Fruit fly (Drosophila melanogaster): ENCODE measurements around the gene CG3842.

CG3842 gene

DNA sequence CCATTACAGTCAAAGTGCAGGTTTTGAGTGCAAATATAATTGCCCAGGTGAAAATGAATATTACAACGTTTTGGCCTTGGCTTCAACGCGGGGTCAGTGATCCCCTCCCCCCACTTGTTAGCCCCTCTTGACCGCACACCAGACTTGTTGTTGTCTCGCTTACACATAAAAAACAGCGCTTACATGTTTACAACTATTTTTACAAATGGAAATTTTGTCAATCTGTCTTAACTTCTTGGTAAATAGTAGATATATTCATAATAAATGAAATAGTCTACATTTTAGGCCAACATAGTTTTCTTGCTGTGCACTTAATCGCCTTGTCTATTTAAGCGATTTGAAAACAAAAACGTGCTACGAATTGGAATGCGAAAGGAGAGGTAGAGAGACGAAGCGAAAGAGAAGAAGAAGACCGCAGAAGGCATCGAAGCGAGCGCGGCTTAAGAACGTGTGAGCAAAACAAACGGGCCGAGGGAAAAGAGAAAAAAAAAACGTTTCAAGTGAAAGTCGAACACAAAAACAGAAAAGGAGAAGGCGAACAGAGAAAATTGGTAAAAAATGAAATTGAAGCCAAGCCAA, 2.5 kb downstream of the CG3842 start (continued):
- TF ChIP-seq da (GFP tag; optimal IDR thresholded peaks at IDR 0.05) (no peak), Max (GFP tag; optimal IDR thresholded peaks at IDR 0.05) (no peak), ssp (GFP tag; IDR thresholded peaks at IDR 0.05) (peak; percentile 57), CG14014 (GFP tag; IDR thresholded peaks at IDR 0.05) (peak; percentile 48; the same call in 1 of the 2 replicates), H15 (GFP tag; IDR thresholded peaks at IDR 0.05) (0 out of 3 replicates have a peak, but pooled peaks have one; percentile 56), stc (GFP tag; IDR thresholded peaks at IDR 0.05) (peak; percentile 61), al (GFP tag; IDR thresholded peaks at IDR 0.05) (peak; percentile 41; the same call in 1 of the 2 replicates), dan (GFP tag; IDR thresholded peaks at IDR 0.05) (no peak), Awh (GFP tag; IDR thresholded peaks at IDR 0.05) (peak; percentile 72), Xrp1 (GFP tag; IDR thresholded peaks at IDR 0.05) (peak; percentile 75), CG14441 (GFP tag; IDR thresholded peaks at IDR 0.05) (peak; percentile 62), gce (GFP tag; IDR thresholded peaks at IDR 0.05) (peak; percentile 55; the same call in 1 of the 3 replicates), CG8388 (GFP tag; optimal IDR thresholded peaks at IDR 0.05) (peak; percentile 48), CG3163 (GFP tag; optimal IDR thresholded peaks at IDR 0.05) (no peak), CG17612 (GFP tag; IDR thresholded peaks at IDR 0.05) (no peak), CG15479 (GFP tag; optimal IDR thresholded peaks at IDR 0.05) (no peak), NfI (GFP tag; optimal IDR thresholded peaks at IDR 0.05) (peak; percentile 42), MTF-1 (GFP tag; optimal IDR thresholded peaks at IDR 0.05; ENCODE audit: borderline replicate concordance) (no peak), BEAF-32 (GFP tag; optimal IDR thresholded peaks at IDR 0.05) (no peak), tin (GFP tag; optimal IDR thresholded peaks at IDR 0.05) (peak; percentile 9), Nf-YA (GFP tag; IDR thresholded peaks at IDR 0.05) (peak; percentile 62), Elba2 (GFP tag; optimal IDR thresholded peaks at IDR 0.05) (no peak), pum (GFP tag; optimal IDR thresholded peaks at IDR 0.05) (peak; percentile 4), dpn (GFP tag; optimal IDR thresholded peaks at IDR 0.05) (peak; percentile 19 to 43), Dbx (GFP tag; IDR thresholded peaks at IDR 0.05) (peak; percentile 55; the same call in 1 of the 3 replicates), CG14667 (GFP tag; IDR thresholded peaks at IDR 0.05) (peak; percentile 47; the same call in 1 of the 2 replicates), CG6689 (GFP tag; IDR thresholded peaks at IDR 0.05) (peak; percentile 71), unc-4 (GFP tag; IDR thresholded peaks at IDR 0.05; ENCODE audit: partially characterized antibody) (no peak), ap (GFP tag; IDR thresholded peaks at IDR 0.05) (0 out of 2 replicates have a peak, but pooled peaks have one; percentile 29), Myb (GFP tag; optimal IDR thresholded peaks at IDR 0.05) (no peak), shn (GFP tag; optimal IDR thresholded peaks at IDR 0.05) (peak; percentile 24), CTCF (GFP tag; optimal IDR thresholded peaks at IDR 0.05) (no peak), H2.0 (GFP tag; IDR thresholded peaks at IDR 0.05) (peak; percentile 59), bab2 (GFP tag; optimal IDR thresholded peaks at IDR 0.05) (peak; percentile 43), CG4360 (GFP tag; IDR thresholded peaks at IDR 0.05) (peak; percentile 43; the same call in 1 of the 2 replicates), Dek (tag; optimal IDR thresholded peaks at IDR 0.05) (peak; percentile 70), lmd (GFP tag; IDR thresholded peaks at IDR 0.05) (peak; percentile 61; the same call in 1 of the 2 replicates), Hmx (GFP tag; optimal IDR thresholded peaks at IDR 0.05) (peak; percentile 20), Oli (tag; optimal IDR thresholded peaks at IDR 0.05) (peak; percentile 30), zfh2 (GFP tag; optimal IDR thresholded peaks at IDR 0.05) (no peak), salm (tag; optimal IDR thresholded peaks at IDR 0.05) (peak; percentile 38), Adf1 (GFP tag; IDR thresholded peaks at IDR 0.05) (no peak; the same call in 1 of the 2 replicates), ac (GFP tag; optimal IDR thresholded peaks at IDR 0.05) (no peak), bsh (GFP tag; optimal IDR thresholded peaks at IDR 0.05) (peak in 1 of 2 experiments; percentile 73), CG4730 (GFP tag; IDR thresholded peaks at IDR 0.05) (no peak), danr (GFP tag; IDR thresholded peaks at IDR 0.05) (no peak), Asciz (GFP tag; optimal IDR thresholded peaks at IDR 0.05) (peak; percentile 34), jigr1 (GFP tag; IDR thresholded peaks at IDR 0.05) (no peak), CG12744 (GFP tag; optimal IDR thresholded peaks at IDR 0.05) (no peak), CG16815 (GFP tag; optimal IDR thresholded peaks at IDR 0.05) (no peak), Dip3 (GFP tag; optimal IDR thresholded peaks at IDR 0.05) (peak; percentile 51), ems (GFP tag; optimal IDR thresholded peaks at IDR 0.05) (peak; percentile 43)

Data from whole organism, embryonic.